Fruit fly (Drosophila melanogaster) S2 (cell line): Measurements from ENCODE around the gene Tbc1d8-9.

ENCODE experiments used
- CG8478 ChIP-seq: fragments of >200 bp; optimal IDR thresholded peaks from 2 replicates; lab custom pipeline; 2018
- CTCF ChIP-seq, 2 experiments: fragments of >200 bp; optimal IDR thresholded peaks; 2 replicates each; lab custom pipeline; 2018

dm6 chr3L:21304400-21304799 is 39.1 kb downstream of the Tbc1d8-9 start, which contains the start of the genes CG11309 and CG7632:
- TF ChIP-seq CG8478 (lab: Kevin White, UChicago): no peak
- no peak for TF ChIP-seq CTCF (optimal IDR thresholded peaks at IDR 0.05; lab: Kevin White, UChicago)
